Worm (Caenorhabditis elegans): ENCODE data around the gene R10D12.10.

R10D12.10 gene

ce11 chrV:13936850-13937249 is 21.3 kb downstream of the R10D12.10 start, which contains the start of gene srw-145:
TSS of gene srw-145 (plus strand) at chrV:13937150.
- TF ChIP-seq snpc-4 (tag; optimal IDR thresholded peaks at IDR 0.05) (no peak), ceh-39 (tag; optimal IDR thresholded peaks at IDR 0.05) (no peak), nhr-2 (tag; optimal IDR thresholded peaks at IDR 0.05) (no peak), blmp-1 (tag; optimal IDR thresholded peaks at IDR 0.05) (no peak), mep-1 (tag; optimal IDR thresholded peaks at IDR 0.05) (no peak), nhr-28 (tag; optimal IDR thresholded peaks at IDR 0.05) (no peak), lsy-2 (tag; optimal IDR thresholded peaks at IDR 0.05) (no peak), pha-4 (tag; optimal IDR thresholded peaks at IDR 0.05) (no peak), M03D4.4 (tag; optimal IDR thresholded peaks at IDR 0.05) (no peak), unc-120 (tag; optimal IDR thresholded peaks at IDR 0.05; ENCODE audit: poor library complexity, severe bottlenecking) (no peak), flh-1 (GFP tag; optimal IDR thresholded peaks at IDR 0.05) (no peak), zip-8 (tag; optimal IDR thresholded peaks at IDR 0.05) (no peak), unc-39 (tag; optimal IDR thresholded peaks at IDR 0.05) (no peak), elt-1 (tag; optimal IDR thresholded peaks at IDR 0.05; ENCODE audit: borderline replicate concordance, insufficient read depth) (no peak), elt-3 (tag; optimal IDR thresholded peaks at IDR 0.05) (no peak), hlh-1 (tag; optimal IDR thresholded peaks at IDR 0.05) (no peak), sem-2 (GFP tag; optimal IDR thresholded peaks at IDR 0.05) (no peak)

ce11 chrV:13936052-13936451 is 22.1 kb downstream of the R10D12.10 start:
- no peak for TF ChIP-seq unc-39 (tag; optimal IDR thresholded peaks at IDR 0.05)
- TF ChIP-seq nhr-12 (tag; optimal IDR thresholded peaks at IDR 0.05) = no peak
- no peak for TF ChIP-seq cnd-1 (tag; optimal IDR thresholded peaks at IDR 0.05)
- TF ChIP-seq lin-13 (tag; optimal IDR thresholded peaks at IDR 0.05) = no peak
- no peak for TF ChIP-seq nhr-76 (tag; optimal IDR thresholded peaks at IDR 0.05)
- no peak for TF ChIP-seq lin-32 (GFP tag; optimal IDR thresholded peaks at IDR 0.05)
- no peak for TF ChIP-seq elt-1 (tag; optimal IDR thresholded peaks at IDR 0.05; ENCODE audit: borderline replicate concordance, insufficient read depth)
- no peak for TF ChIP-seq mls-2 (tag; optimal IDR thresholded peaks at IDR 0.05)
- no peak for TF ChIP-seq flh-1 (GFP tag; optimal IDR thresholded peaks at IDR 0.05)
- TF ChIP-seq snpc-4 (tag; optimal IDR thresholded peaks at IDR 0.05) = no peak
- TF ChIP-seq sem-2 (GFP tag; optimal IDR thresholded peaks at IDR 0.05) = no peak
- TF ChIP-seq ham-2 (GFP tag; optimal IDR thresholded peaks at IDR 0.05) = no peak
- no peak for TF ChIP-seq M03D4.4 (tag; optimal IDR thresholded peaks at IDR 0.05)
- no peak for TF ChIP-seq ceh-39 (tag; optimal IDR thresholded peaks at IDR 0.05)

ce11 chrV:13935423-13935822 is 22.7 kb downstream of the R10D12.10 start:
- TF ChIP-seq drap-1 (GFP tag; optimal IDR thresholded peaks at IDR 0.05) (no peak), elt-3 (tag; optimal IDR thresholded peaks at IDR 0.05) (peak; percentile 31)

- TF ChIP-seq elt-3 (tag; optimal IDR thresholded peaks at IDR 0.05) = no peak
- TF ChIP-seq hlh-1 (tag; optimal IDR thresholded peaks at IDR 0.05) = no peak
- TF ChIP-seq lin-32 (GFP tag; optimal IDR thresholded peaks at IDR 0.05) = no peak
- TF ChIP-seq flh-1 (GFP tag; optimal IDR thresholded peaks at IDR 0.05) = no peak
- no peak for TF ChIP-seq ces-1 (GFP tag; optimal IDR thresholded peaks at IDR 0.05)
- TF ChIP-seq ceh-39 (tag; optimal IDR thresholded peaks at IDR 0.05) = no peak
- no peak for TF ChIP-seq ham-2 (GFP tag; optimal IDR thresholded peaks at IDR 0.05)
- TF ChIP-seq nhr-12 (tag; optimal IDR thresholded peaks at IDR 0.05) = no peak
- no peak for TF ChIP-seq nhr-237 (tag; optimal IDR thresholded peaks at IDR 0.05)
- TF ChIP-seq sem-2 (GFP tag; optimal IDR thresholded peaks at IDR 0.05) = no peak
- no peak for TF ChIP-seq blmp-1 (tag; optimal IDR thresholded peaks at IDR 0.05)
- TF ChIP-seq sptf-1 (tag; optimal IDR thresholded peaks at IDR 0.05) = no peak
- no peak for TF ChIP-seq ztf-11 (tag; optimal IDR thresholded peaks at IDR 0.05)
These were observed 23.6 kb downstream of the R10D12.10 start, which contains the start of gene R10D12.1 for ce11 chrV:13934545-13934944. TSS of gene R10D12.1 (minus strand) at chrV:13934645.

ce11 chrV:13931952-13932351 is 26.2 kb downstream of the R10D12.10 start:
- no peak for TF ChIP-seq ces-1 (GFP tag; optimal IDR thresholded peaks at IDR 0.05)
- TF ChIP-seq nhr-12 (tag; optimal IDR thresholded peaks at IDR 0.05) = no peak
- TF ChIP-seq zip-8 (tag; optimal IDR thresholded peaks at IDR 0.05) = no peak
- no peak for TF ChIP-seq nhr-2 (tag; optimal IDR thresholded peaks at IDR 0.05)
- TF ChIP-seq unc-120 (tag; optimal IDR thresholded peaks at IDR 0.05; ENCODE audit: poor library complexity, severe bottlenecking) = no peak
- TF ChIP-seq flh-1 (GFP tag; optimal IDR thresholded peaks at IDR 0.05) = no peak
- no peak for TF ChIP-seq nhr-28 (tag; optimal IDR thresholded peaks at IDR 0.05)
- no peak for TF ChIP-seq bed-3 (GFP tag; optimal IDR thresholded peaks at IDR 0.05)
- no peak for TF ChIP-seq lin-32 (GFP tag; optimal IDR thresholded peaks at IDR 0.05)
- no peak for TF ChIP-seq sem-2 (GFP tag; optimal IDR thresholded peaks at IDR 0.05)
- no peak for TF ChIP-seq ceh-39 (tag; optimal IDR thresholded peaks at IDR 0.05)
- no peak for TF ChIP-seq mls-2 (tag; optimal IDR thresholded peaks at IDR 0.05)
- no peak for TF ChIP-seq nhr-76 (tag; optimal IDR thresholded peaks at IDR 0.05)
